Fruit fly (Drosophila melanogaster) whole organism, prepupa: ENCODE measurements around the gene Spec2.
A peak's percentile ranks its signal among the peaks of the same experiment; 100 is the strongest.

Source experiments
- CG10631 ChIP-seq: fragments of 200-800 bp; sonication (Bioruptor generic); optimal IDR thresholded peaks from 2 replicates; lab custom pipeline; 2016; ENCODE audit warnings: missing biosample characterization, missing genetic modification characterization
- CG10669 ChIP-seq: fragments of 200-800 bp; sonication (Bioruptor generic); optimal IDR thresholded peaks from 3 replicates; lab custom pipeline; 2018; ENCODE audit warnings: missing biosample characterization, mild to moderate bottlenecking, missing genetic modification characterization, moderate library complexity
- CG11762 ChIP-seq: fragments of 200-800 bp; sonication (Bioruptor generic); optimal IDR thresholded peaks from 3 replicates; lab custom pipeline; 2016; ENCODE audit warnings: missing biosample characterization, missing genetic modification characterization; ENCODE audit not compliant: insufficient read depth
- CG11902 ChIP-seq: fragments of 200-800 bp; sonication (Bioruptor generic); optimal IDR thresholded peaks from 3 replicates; lab custom pipeline; 2016; ENCODE audit warnings: missing biosample characterization, missing genetic modification characterization
- CG15336 ChIP-seq: fragments of 200-800 bp; sonication (Bioruptor generic); IDR thresholded peaks from 2 replicates; pipeline ENCODE4 v1.3.6; 2022; ENCODE audit warnings: missing biosample characterization, missing genetic modification characterization
- CG1621 ChIP-seq: fragments of 200-800 bp; sonication (Bioruptor generic); optimal IDR thresholded peaks from 3 replicates; lab custom pipeline; 2018; ENCODE audit warnings: missing biosample characterization, mild to moderate bottlenecking, missing genetic modification characterization
- CG16779 ChIP-seq: fragments of 200-800 bp; sonication (Bioruptor generic); optimal IDR thresholded peaks from 3 replicates; lab custom pipeline; 2017; ENCODE audit warnings: missing biosample characterization, mild to moderate bottlenecking, missing genetic modification characterization
- CG3032 ChIP-seq: fragments of 200-800 bp; optimal IDR thresholded peaks from 2 replicates; lab custom pipeline; 2019; ENCODE audit warnings: missing biosample characterization, mild to moderate bottlenecking, missing genetic modification characterization, moderate library complexity
- CG31627 ChIP-seq: fragments of 200-800 bp; sonication (Bioruptor generic); optimal IDR thresholded peaks from 3 replicates; lab custom pipeline; 2016; ENCODE audit warnings: missing biosample characterization, missing genetic modification characterization
- CG32006 ChIP-seq: fragments of 200-800 bp; sonication (Bioruptor generic); optimal IDR thresholded peaks from 3 replicates; lab custom pipeline; 2017; ENCODE audit warnings: missing biosample characterization, mild to moderate bottlenecking, missing genetic modification characterization
- CG34406 ChIP-seq: fragments of 200-800 bp; sonication (Bioruptor generic); optimal IDR thresholded peaks from 3 replicates; lab custom pipeline; 2016; ENCODE audit warnings: missing biosample characterization, missing genetic modification characterization
- CG3919 ChIP-seq: fragments of 200-800 bp; sonication (Bioruptor generic); optimal IDR thresholded peaks from 3 replicates; lab custom pipeline; 2016; ENCODE audit warnings: missing biosample characterization, missing genetic modification characterization
- CG4318 ChIP-seq: fragments of 200-800 bp; sonication (Bioruptor generic); optimal IDR thresholded peaks from 3 replicates; lab custom pipeline; 2017; ENCODE audit warnings: missing biosample characterization, mild to moderate bottlenecking, missing genetic modification characterization
- CG6792 ChIP-seq: fragments of 200-800 bp; sonication (Bioruptor generic); optimal IDR thresholded peaks from 3 replicates; lab custom pipeline; 2016; ENCODE audit warnings: missing biosample characterization, missing genetic modification characterization
- CG6808 ChIP-seq: fragments of 200-800 bp; sonication (Bioruptor generic); optimal IDR thresholded peaks from 3 replicates; lab custom pipeline; 2017; ENCODE audit warnings: missing biosample characterization, missing genetic modification characterization, mild to moderate bottlenecking, moderate library complexity, missing genetic modification reagents
- CG6854 ChIP-seq: fragments of 200-800 bp; sonication (Bioruptor generic); optimal IDR thresholded peaks from 2 replicates; lab custom pipeline; 2017; ENCODE audit warnings: missing biosample characterization, mild to moderate bottlenecking, missing genetic modification characterization
- CG7368 ChIP-seq: fragments of 200-800 bp; sonication (Bioruptor generic); optimal IDR thresholded peaks from 3 replicates; lab custom pipeline; 2016; ENCODE audit warnings: missing biosample characterization, missing genetic modification characterization
- CG8119 ChIP-seq: fragments of 200-800 bp; sonication (Bioruptor generic); IDR thresholded peaks from 3 replicates; pipeline ENCODE4 v1.3.6; 2022; ENCODE audit warnings: missing biosample characterization, missing genetic modification characterization
- CG8319 ChIP-seq: fragments of 200-800 bp; sonication (Bioruptor generic); optimal IDR thresholded peaks from 3 replicates; lab custom pipeline; 2016; ENCODE audit warnings: missing biosample characterization, missing genetic modification characterization
- CG8632 ChIP-seq: fragments of 200-800 bp; sonication (Bioruptor generic); optimal IDR thresholded peaks from 3 replicates; lab custom pipeline; 2016; ENCODE audit warnings: missing biosample characterization, missing genetic modification characterization
- CG9139 ChIP-seq: fragments of 200-800 bp; sonication (Bioruptor generic); optimal IDR thresholded peaks from 3 replicates; lab custom pipeline; 2017; ENCODE audit warnings: missing biosample characterization, mild to moderate bottlenecking, missing genetic modification characterization
- Eip75B ChIP-seq: fragments of 200-800 bp; sonication (Bioruptor generic); optimal IDR thresholded peaks from 3 replicates; lab custom pipeline; 2016; ENCODE audit warnings: missing biosample characterization, missing genetic modification characterization
- Eip78C ChIP-seq: fragments of 200-800 bp; sonication (Bioruptor generic); peaks from one replicate; lab custom pipeline; 2016; ENCODE audit warnings: missing biosample characterization, missing genetic modification characterization
- Gug ChIP-seq: fragments of 200-800 bp; sonication (Bioruptor generic); IDR thresholded peaks from 2 replicates; pipeline ENCODE4 v1.3.6; 2022; ENCODE audit warnings: missing biosample characterization, missing genetic modification characterization
- Hr38 ChIP-seq: sonication (Bioruptor generic); optimal IDR thresholded peaks from 2 replicates; lab custom pipeline; 2016; ENCODE audit warnings: missing biosample characterization, missing genetic modification characterization
- Hr39 ChIP-seq: fragments of 200-800 bp; sonication (Bioruptor generic); optimal IDR thresholded peaks from 2 replicates; lab custom pipeline; 2016; ENCODE audit warnings: missing biosample characterization, missing genetic modification characterization
- Hr4 ChIP-seq: fragments of 200-800 bp; sonication (Bioruptor generic); optimal IDR thresholded peaks from 3 replicates; lab custom pipeline; 2016; ENCODE audit warnings: missing biosample characterization, missing genetic modification characterization
- Lpt ChIP-seq: fragments of 200-800 bp; sonication (Bioruptor generic); optimal IDR thresholded peaks from 3 replicates; lab custom pipeline; 2016; ENCODE audit warnings: missing biosample characterization, missing genetic modification characterization
- OdsH ChIP-seq: fragments of 200-800 bp; sonication (Bioruptor generic); optimal IDR thresholded peaks from 3 replicates; lab custom pipeline; 2016; ENCODE audit warnings: missing biosample characterization, missing genetic modification characterization
- Sox102F ChIP-seq: fragments of 200-800 bp; sonication (Bioruptor generic); optimal IDR thresholded peaks from 2 replicates; lab custom pipeline; 2016; ENCODE audit warnings: missing biosample characterization, mild to moderate bottlenecking, missing genetic modification characterization
- achi ChIP-seq: fragments of 200-800 bp; sonication (Bioruptor generic); optimal IDR thresholded peaks from 3 replicates; lab custom pipeline; 2016; ENCODE audit warnings: missing biosample characterization, missing genetic modification characterization
- acj6 ChIP-seq: fragments of 200-800 bp; sonication (Bioruptor generic); optimal IDR thresholded peaks from 3 replicates; lab custom pipeline; 2016; ENCODE audit warnings: missing biosample characterization, missing genetic modification characterization
- cyc ChIP-seq: fragments of 200-800 bp; sonication (Bioruptor generic); optimal IDR thresholded peaks from 3 replicates; lab custom pipeline; 2016; ENCODE audit warnings: missing biosample characterization, missing genetic modification characterization
- dsx ChIP-seq: fragments of 200-800 bp; optimal IDR thresholded peaks from 3 replicates; lab custom pipeline; 2019; ENCODE audit warnings: missing biosample characterization, mild to moderate bottlenecking, missing genetic modification characterization, moderate library complexity; ENCODE audit not compliant: poor library complexity, severe bottlenecking
- eg ChIP-seq: fragments of 200-800 bp; sonication (Bioruptor generic); IDR thresholded peaks from 3 replicates; pipeline ENCODE4 v1.3.6; 2022; ENCODE audit warnings: missing biosample characterization, missing genetic modification characterization
- esn ChIP-seq: fragments of 200-800 bp; sonication (Bioruptor generic); optimal IDR thresholded peaks from 2 replicates; lab custom pipeline; 2016; ENCODE audit warnings: missing biosample characterization, mild to moderate bottlenecking, missing genetic modification characterization, moderate library complexity
- fd85E ChIP-seq: fragments of 200-800 bp; sonication (Bioruptor generic); optimal IDR thresholded peaks from 3 replicates; lab custom pipeline; 2016; ENCODE audit warnings: missing biosample characterization, missing genetic modification characterization
- fkh ChIP-seq: fragments of 200-800 bp; sonication (Bioruptor generic); optimal IDR thresholded peaks from 3 replicates; lab custom pipeline; 2017; ENCODE audit warnings: missing biosample characterization, mild to moderate bottlenecking, missing genetic modification characterization, moderate library complexity
- lz ChIP-seq: fragments of 200-800 bp; sonication (Bioruptor generic); optimal IDR thresholded peaks from 3 replicates; lab custom pipeline; 2016; ENCODE audit warnings: missing biosample characterization, missing genetic modification characterization
- net ChIP-seq: fragments of 200-800 bp; sonication (Bioruptor generic); optimal IDR thresholded peaks from 3 replicates; lab custom pipeline; 2016; ENCODE audit warnings: missing biosample characterization, missing genetic modification characterization
- pdm3 ChIP-seq: fragments of 200-800 bp; sonication (Bioruptor generic); optimal IDR thresholded peaks from 3 replicates; lab custom pipeline; 2016; ENCODE audit warnings: missing biosample characterization, missing genetic modification characterization
- spab ChIP-seq: fragments of 200-800 bp; sonication (Bioruptor generic); optimal IDR thresholded peaks from 2 replicates; lab custom pipeline; 2017; ENCODE audit warnings: missing biosample characterization, mild to moderate bottlenecking, missing genetic modification characterization, missing genetic modification reagents
- ss ChIP-seq, 2 experiments: fragments of 200-800 bp; sonication (Bioruptor generic); optimal IDR thresholded peaks; 2 replicates in 1 of 2; 3 replicates in 1 of 2; lab custom pipeline; 2017 to 2018; ENCODE audit warnings: mild to moderate bottlenecking in 2 of 2, missing biosample characterization in 2 of 2, missing genetic modification characterization in 2 of 2, moderate library complexity in 1 of 2
- svp ChIP-seq: fragments of 200-800 bp; sonication (Bioruptor generic); peaks from one replicate; lab custom pipeline; 2016; ENCODE audit warnings: missing biosample characterization, missing genetic modification characterization
- topi ChIP-seq: fragments of 200-800 bp; sonication (Bioruptor generic); optimal IDR thresholded peaks from 3 replicates; lab custom pipeline; 2016; ENCODE audit warnings: missing biosample characterization, missing genetic modification characterization
- vri ChIP-seq: fragments of 200-800 bp; sonication (Bioruptor generic); optimal IDR thresholded peaks from 3 replicates; lab custom pipeline; 2016; ENCODE audit warnings: missing biosample characterization, mild to moderate bottlenecking, missing genetic modification characterization

The Spec2 gene

dm6 chr3R:5659829-5660197, 35.9 kb upstream of the Spec2 start, which contains the start of gene CG2182:
Gene CG2182, minus strand, starts transcription at chr3R:5659912.
- TF ChIP-seq CG15336 (GFP tag; lab: Robert Waterston, UW): no peak
- no peak for TF ChIP-seq CG3919 (GFP tag; lab: Kevin White, UChicago)
- no peak for TF ChIP-seq Hr4
- peak; percentile 18 for TF ChIP-seq dsx (GFP tag; lab: Kevin White, UChicago)
- TF ChIP-seq CG4318 (GFP tag; lab: Kevin White, UChicago): no peak
- TF ChIP-seq spab (GFP tag; lab: Kevin White, UChicago): no peak
- peak; percentile 22 for TF ChIP-seq CG31627 (GFP tag; lab: Kevin White, UChicago)
- no peak for TF ChIP-seq CG1621 (tag; lab: Kevin White, UChicago)
- TF ChIP-seq ss (GFP tag; optimal IDR thresholded peaks at IDR 0.05; lab: Kevin White, UChicago): no peak
- TF ChIP-seq eg (GFP tag; lab: Robert Waterston, UW): no peak
- no peak for TF ChIP-seq CG9139 (GFP tag; lab: Kevin White, UChicago)
- no peak for TF ChIP-seq CG8119 (GFP tag; lab: Robert Waterston, UW)
- no peak for TF ChIP-seq Hr38 (GFP tag; lab: Kevin White, UChicago)
- TF ChIP-seq CG8632: no peak
- no peak for TF ChIP-seq CG11902 (GFP tag; lab: Kevin White, UChicago)
- TF ChIP-seq cyc (GFP tag; lab: Kevin White, UChicago): no peak
- TF ChIP-seq lz (GFP tag; lab: Kevin White, UChicago): peak; percentile 36
- TF ChIP-seq CG32006 (GFP tag; lab: Kevin White, UChicago): no peak
- no peak for TF ChIP-seq fkh (GFP tag; lab: Kevin White, UChicago)
- TF ChIP-seq CG6792 (GFP tag; lab: Kevin White, UChicago): no peak

- TF ChIP-seq CG31627 (GFP tag; lab: Kevin White, UChicago) (no peak), CG3032 (tag; lab: Kevin White, UChicago) (no peak), CG11762 (GFP tag; lab: Kevin White, UChicago) (no peak), CG8319 (GFP tag; lab: Kevin White, UChicago) (no peak), CG8632 (no peak), CG10669 (no peak), pdm3 (GFP tag; lab: Kevin White, UChicago) (no peak), topi (no peak), CG10631 (GFP tag; lab: Kevin White, UChicago) (no peak), CG7368 (GFP tag; lab: Kevin White, UChicago) (no peak), Hr38 (GFP tag; lab: Kevin White, UChicago) (no peak), Hr39 (GFP tag; lab: Kevin White, UChicago) (no peak), CG6792 (GFP tag; lab: Kevin White, UChicago) (peak; percentile 14), cyc (GFP tag; lab: Kevin White, UChicago) (peak; percentile 2), CG6808 (GFP tag; lab: Kevin White, UChicago) (no peak), CG32006 (GFP tag; lab: Kevin White, UChicago) (no peak), CG4318 (GFP tag; lab: Kevin White, UChicago) (no peak), Eip75B (GFP tag; lab: Kevin White, UChicago) (peak; percentile 25), Gug (GFP tag; lab: Robert Waterston, UW) (no peak), acj6 (GFP tag; lab: Kevin White, UChicago) (no peak), CG11902 (GFP tag; lab: Kevin White, UChicago) (no peak), CG16779 (no peak), CG15336 (GFP tag; lab: Robert Waterston, UW) (peak; percentile 36; the same call in 1 of the 2 replicates), vri (GFP tag; lab: Kevin White, UChicago) (peak; percentile 55), esn (GFP tag; lab: Kevin White, UChicago) (peak; percentile 16), net (GFP tag; lab: Kevin White, UChicago) (peak; percentile 27), CG34406 (GFP tag; lab: Kevin White, UChicago) (no peak), svp (GFP tag; lab: Kevin White, UChicago) (peak; percentile 94), lz (GFP tag; lab: Kevin White, UChicago) (no peak), OdsH (GFP tag; lab: Kevin White, UChicago) (no peak), CG1621 (tag; lab: Kevin White, UChicago) (peak; percentile 55), Lpt (GFP tag; lab: Kevin White, UChicago) (no peak), CG8119 (GFP tag; lab: Robert Waterston, UW) (peak; percentile 19; the same call in 1 of the 3 replicates), Eip78C (peak; percentile 77), Sox102F (no peak), fd85E (GFP tag; lab: Kevin White, UChicago) (no peak), CG6854 (GFP tag; lab: Kevin White, UChicago) (no peak), spab (GFP tag; lab: Kevin White, UChicago) (no peak), achi (peak; percentile 2), Hr4 (no peak)
These were observed 35.3 kb upstream of the Spec2 start for dm6 chr3R:5658984-5659802.
